Worm (Caenorhabditis elegans): ENCODE data around the gene C17C3.24.

Gene C17C3.24

ce11 chrII:5565082-5565623, 23.6 kb upstream of the C17C3.24 start (continued):
- TF ChIP-seq lag-1 (GFP tag; IDR thresholded peaks at IDR 0.05) (no peak), F33H1.4 (GFP tag; IDR thresholded peaks at IDR 0.05) (no peak; the same call in 1 of the 2 replicates), tbp1 (GFP tag; optimal IDR thresholded peaks at IDR 0.05) (no peak), F37B4.10 (GFP tag; IDR thresholded peaks at IDR 0.05) (no peak), cebp-1 (GFP tag; IDR thresholded peaks at IDR 0.05) (no peak), cebp-1 (tag; optimal IDR thresholded peaks at IDR 0.05) (no peak), let-607 (tag; optimal IDR thresholded peaks at IDR 0.05) (no peak), hmg-20 (GFP tag; IDR thresholded peaks at IDR 0.05) (no peak), F57C9.4 (tag; optimal IDR thresholded peaks at IDR 0.05) (no peak), somi-1 (GFP tag; optimal IDR thresholded peaks at IDR 0.05) (no peak), zim-3 (tag; optimal IDR thresholded peaks at IDR 0.05) (no peak), nfya-1 (tag; optimal IDR thresholded peaks at IDR 0.05; ENCODE audit: borderline replicate concordance, insufficient read depth) (no peak), rcor-1 (GFP tag; IDR thresholded peaks at IDR 0.05) (no peak), Y79H2A.3 (GFP tag; conservative IDR thresholded peaks at IDR 0.05) (no peak), gei-17 (GFP tag; optimal IDR thresholded peaks at IDR 0.05) (no peak), nhr-90 (tag; optimal IDR thresholded peaks at IDR 0.05) (no peak), lin-26 (GFP tag; IDR thresholded peaks at IDR 0.05) (0 out of 2 replicates have a peak, but pooled peaks have one; percentile 56), ceh-40 (GFP tag; IDR thresholded peaks at IDR 0.05) (no peak), nfyb-1 (GFP tag; IDR thresholded peaks at IDR 0.05) (0 out of 2 replicates have a peak, but pooled peaks have one; percentile 41), madf-6 (GFP tag; IDR thresholded peaks at IDR 0.05) (no peak), ztf-28 (GFP tag; IDR thresholded peaks at IDR 0.05) (no peak), snpc-4 (GFP tag; optimal IDR thresholded peaks at IDR 0.05) (no peak), snpc-4 (tag; optimal IDR thresholded peaks at IDR 0.05) (peak in 2 of 4 experiments; percentile 75 to 91), nhr-80 (tag; optimal IDR thresholded peaks at IDR 0.05) (no peak), unc-130 (GFP tag; optimal IDR thresholded peaks at IDR 0.05) (no peak), mel-28 (tag; optimal IDR thresholded peaks at IDR 0.05; ENCODE audit: borderline replicate concordance) (no peak), F55B11.4 (tag; optimal IDR thresholded peaks at IDR 0.05; ENCODE audit: borderline replicate concordance, insufficient read depth) (no peak)

- TF ChIP-seq F57C9.4 (tag; optimal IDR thresholded peaks at IDR 0.05) (no peak), C17E4.6 (GFP tag; IDR thresholded peaks at IDR 0.05) (no peak), dox-1 (GFP tag; IDR thresholded peaks at IDR 0.05) (no peak), somi-1 (GFP tag; optimal IDR thresholded peaks at IDR 0.05) (no peak), ztf-28 (GFP tag; IDR thresholded peaks at IDR 0.05) (no peak), ZK185.1 (tag; optimal IDR thresholded peaks at IDR 0.05; ENCODE audit: poor library complexity, severe bottlenecking) (no peak), lag-1 (GFP tag; IDR thresholded peaks at IDR 0.05) (no peak), attf-3 (GFP tag; conservative IDR thresholded peaks at IDR 0.05) (no peak), ceh-58 (GFP tag; IDR thresholded peaks at IDR 0.05) (no peak), let-607 (tag; optimal IDR thresholded peaks at IDR 0.05) (no peak), egl-44 (GFP tag; IDR thresholded peaks at IDR 0.05) (no peak), zfh-2 (GFP tag; conservative IDR thresholded peaks at IDR 0.05) (no peak), chd-7 (tag; optimal IDR thresholded peaks at IDR 0.05) (no peak), T26A5.8 (tag; optimal IDR thresholded peaks at IDR 0.05) (no peak), ztf-6 (GFP tag; IDR thresholded peaks at IDR 0.05) (no peak), aptf-3 (GFP tag; IDR thresholded peaks at IDR 0.05) (no peak), rcor-1 (GFP tag; IDR thresholded peaks at IDR 0.05) (no peak), let-526 (GFP tag; IDR thresholded peaks at IDR 0.05) (no peak)
These were observed 19.8 kb upstream of the C17C3.24 start, which contains the start of gene C17C3.3 for ce11 chrII:5561392-5561791. Gene C17C3.3, plus strand, starts transcription at chrII:5561737.

All from whole organism, young adult.